Worm (Caenorhabditis elegans) whole organism, mixed stage, embryonic: ENCODE measurements around the gene madf-5.
A peak's percentile ranks its signal among the peaks of the same experiment; 100 is the strongest.

ENCODE experiments used
- M03D4.4 ChIP-seq: sonication (generic microtip); optimal IDR thresholded peaks from 2 replicates; lab custom pipeline; 2017; ENCODE audit warnings: mild to moderate bottlenecking, missing genetic modification characterization, missing compliant biosample characterization
- bed-3 ChIP-seq: fragments of 200-800 bp; sonication (Bioruptor generic); optimal IDR thresholded peaks from 3 replicates; lab custom pipeline; 2018; ENCODE audit warnings: mild to moderate bottlenecking, missing genetic modification characterization, moderate library complexity, missing compliant biosample characterization
- blmp-1 ChIP-seq: fragments of 150-350 bp; optimal IDR thresholded peaks from 2 replicates; lab custom pipeline; 2014; ENCODE audit warnings: missing biosample characterization, missing genetic modification characterization
- ceh-39 ChIP-seq: fragments of 150-350 bp; optimal IDR thresholded peaks from 2 replicates; lab custom pipeline; 2014; ENCODE audit warnings: missing biosample characterization, missing genetic modification characterization
- ceh-43 ChIP-seq: fragments of 200-800 bp; sonication (Bioruptor generic); optimal IDR thresholded peaks from 2 replicates; lab custom pipeline; 2018; ENCODE audit warnings: mild to moderate bottlenecking, missing genetic modification characterization, moderate library complexity, missing compliant biosample characterization
- ceh-83 ChIP-seq: fragments of 200-800 bp; sonication (Bioruptor generic); optimal IDR thresholded peaks from 2 replicates; lab custom pipeline; 2018; ENCODE audit warnings: mild to moderate bottlenecking, missing genetic modification characterization, missing compliant biosample characterization
- ces-1 ChIP-seq: fragments of 150-350 bp; optimal IDR thresholded peaks from 2 replicates; lab custom pipeline; 2014; ENCODE audit warnings: missing biosample characterization, missing genetic modification reagents, missing genetic modification characterization
- cnd-1 ChIP-seq: fragments of 200-800 bp; sonication (Bioruptor generic); optimal IDR thresholded peaks from 2 replicates; lab custom pipeline; 2018; ENCODE audit warnings: mild to moderate bottlenecking, missing genetic modification characterization, missing compliant biosample characterization
- drap-1 ChIP-seq: fragments of 200-800 bp; sonication (Bioruptor generic); optimal IDR thresholded peaks from 3 replicates; lab custom pipeline; 2018; ENCODE audit warnings: mild to moderate bottlenecking, missing genetic modification characterization, missing compliant biosample characterization
- elt-1 ChIP-seq: sonication (generic microtip); optimal IDR thresholded peaks from 2 replicates; lab custom pipeline; 2017; ENCODE audit warnings: missing genetic modification characterization, mild to moderate bottlenecking, missing compliant biosample characterization, antibody characterized with exemption, moderate library complexity, borderline replicate concordance; ENCODE audit not compliant: insufficient read depth
- flh-1 ChIP-seq: fragments of 200-800 bp; sonication (Bioruptor generic); optimal IDR thresholded peaks from 2 replicates; lab custom pipeline; 2018; ENCODE audit warnings: mild to moderate bottlenecking, missing genetic modification characterization, moderate library complexity, missing compliant biosample characterization
- ham-2 ChIP-seq: fragments of 200-800 bp; sonication (Bioruptor generic); optimal IDR thresholded peaks from 2 replicates; lab custom pipeline; 2018; ENCODE audit warnings: mild to moderate bottlenecking, missing genetic modification characterization, missing compliant biosample characterization
- lin-13 ChIP-seq: fragments of 150-350 bp; optimal IDR thresholded peaks from 2 replicates; lab custom pipeline; 2014; ENCODE audit warnings: missing biosample characterization, missing genetic modification characterization
- lin-32 ChIP-seq: fragments of 200-800 bp; sonication (Bioruptor generic); optimal IDR thresholded peaks from 2 replicates; lab custom pipeline; 2018; ENCODE audit warnings: mild to moderate bottlenecking, missing genetic modification characterization, missing compliant biosample characterization
- lsy-2 ChIP-seq: fragments of 150-350 bp; optimal IDR thresholded peaks from 2 replicates; lab custom pipeline; 2014; ENCODE audit warnings: missing biosample characterization, missing genetic modification characterization
- mab-5 ChIP-seq: fragments of 150-350 bp; optimal IDR thresholded peaks from 2 replicates; lab custom pipeline; 2014; ENCODE audit warnings: missing biosample characterization, missing genetic modification characterization
- mep-1 ChIP-seq: fragments of 150-350 bp; optimal IDR thresholded peaks from 2 replicates; lab custom pipeline; 2017; ENCODE audit warnings: missing biosample characterization, missing genetic modification reagents, missing genetic modification characterization, inconsistent platforms
- mls-2 ChIP-seq: sonication (generic microtip); optimal IDR thresholded peaks from 2 replicates; lab custom pipeline; 2016; ENCODE audit warnings: mild to moderate bottlenecking, missing genetic modification characterization, moderate library complexity, missing compliant biosample characterization
- nhr-12 ChIP-seq: fragments of 150-350 bp; optimal IDR thresholded peaks from 2 replicates; lab custom pipeline; 2014; ENCODE audit warnings: missing biosample characterization, missing genetic modification characterization
- nhr-2 ChIP-seq: fragments of 150-350 bp; optimal IDR thresholded peaks from 2 replicates; lab custom pipeline; 2014; ENCODE audit warnings: missing biosample characterization, missing genetic modification characterization
- nhr-28 ChIP-seq: fragments of 150-350 bp; optimal IDR thresholded peaks from 2 replicates; lab custom pipeline; 2014; ENCODE audit warnings: missing biosample characterization, missing genetic modification characterization
- nhr-76 ChIP-seq: sonication (generic microtip); optimal IDR thresholded peaks from 2 replicates; lab custom pipeline; 2017; ENCODE audit warnings: missing biosample characterization, missing genetic modification characterization
- pha-4 ChIP-seq: fragments of 150-350 bp; optimal IDR thresholded peaks from 2 replicates; lab custom pipeline; 2018; ENCODE audit warnings: missing biosample characterization, missing genetic modification reagents, missing genetic modification characterization
- sem-2 ChIP-seq: fragments of 200-800 bp; sonication (Bioruptor generic); optimal IDR thresholded peaks from 2 replicates; lab custom pipeline; 2018; ENCODE audit warnings: mild to moderate bottlenecking, missing genetic modification characterization, missing compliant biosample characterization
- sptf-1 ChIP-seq: sonication (generic microtip); optimal IDR thresholded peaks from 2 replicates; lab custom pipeline; 2017; ENCODE audit warnings: mild to moderate bottlenecking, missing genetic modification characterization, moderate library complexity, missing compliant biosample characterization
- tbx-8 ChIP-seq: fragments of 200-800 bp; sonication (Bioruptor generic); optimal IDR thresholded peaks from 2 replicates; lab custom pipeline; 2018; ENCODE audit warnings: mild to moderate bottlenecking, missing genetic modification characterization, moderate library complexity, missing compliant biosample characterization
- unc-120 ChIP-seq: sonication (generic microtip); optimal IDR thresholded peaks from 2 replicates; lab custom pipeline; 2017; ENCODE audit warnings: missing genetic modification characterization, missing compliant biosample characterization; ENCODE audit not compliant: poor library complexity, severe bottlenecking
- unc-62 ChIP-seq: fragments of 150-350 bp; optimal IDR thresholded peaks from 2 replicates; lab custom pipeline; 2014; ENCODE audit warnings: missing biosample characterization, missing genetic modification reagents, missing genetic modification characterization
- ztf-11 ChIP-seq: fragments of 150-350 bp; optimal IDR thresholded peaks from 2 replicates; lab custom pipeline; 2014; ENCODE audit warnings: missing biosample characterization, missing genetic modification characterization

Gene madf-5

DNA sequence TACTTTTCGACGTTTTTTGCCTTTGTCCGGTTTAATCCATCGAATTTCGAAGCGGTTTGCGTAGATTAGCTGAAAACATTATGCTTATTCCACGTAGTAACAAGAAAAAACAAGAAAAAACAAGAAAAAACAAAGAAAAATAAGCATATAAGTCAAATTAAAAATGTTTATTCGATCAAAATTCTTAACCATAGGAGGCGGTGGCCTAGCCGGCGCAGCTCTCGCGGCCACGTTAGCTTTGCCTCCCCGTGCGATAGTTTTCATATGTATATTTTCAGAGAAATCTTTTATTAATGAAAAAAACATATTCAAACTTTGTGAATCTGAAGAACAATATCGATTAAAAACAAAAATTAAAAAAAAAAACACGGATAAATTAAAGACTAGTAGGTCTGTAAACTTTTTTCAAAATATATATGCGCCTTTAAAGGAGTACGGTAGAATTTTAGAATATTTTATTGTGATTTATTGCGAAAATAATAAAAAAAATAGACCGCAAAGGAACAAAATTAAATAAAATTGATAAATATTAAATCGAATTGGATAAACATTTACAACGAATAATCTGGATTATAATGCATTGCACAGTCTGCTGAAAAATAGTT is 9.5 kb upstream of the madf-5 start:
- peak; percentile 85 for TF ChIP-seq lsy-2 (tag; lab: Kevin White, UChicago)

DNA sequence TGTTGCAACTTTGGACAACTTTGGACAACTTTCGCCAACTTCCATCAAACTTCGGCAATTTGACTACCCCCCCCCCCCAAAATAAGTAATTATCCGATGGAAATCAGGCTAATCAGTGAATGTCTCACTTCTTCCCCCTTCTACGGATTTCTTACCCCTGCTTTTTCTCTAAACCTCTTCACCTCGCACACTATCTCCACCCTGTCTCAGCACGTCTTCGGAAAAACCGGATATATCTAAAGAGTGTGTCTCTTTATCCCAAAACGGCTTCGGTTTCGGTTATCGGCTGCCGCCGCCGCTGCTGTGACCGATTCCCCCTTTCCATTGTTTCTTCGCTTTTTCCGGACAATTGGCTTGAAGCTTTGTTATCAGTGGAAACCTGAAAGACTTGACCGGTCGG is 5.6 kb upstream of the madf-5 start:
- peak; percentile 55 for TF ChIP-seq ham-2 (GFP tag; lab: Kevin White, UChicago)
- no peak for TF ChIP-seq nhr-12 (tag; lab: Kevin White, UChicago)

DNA sequence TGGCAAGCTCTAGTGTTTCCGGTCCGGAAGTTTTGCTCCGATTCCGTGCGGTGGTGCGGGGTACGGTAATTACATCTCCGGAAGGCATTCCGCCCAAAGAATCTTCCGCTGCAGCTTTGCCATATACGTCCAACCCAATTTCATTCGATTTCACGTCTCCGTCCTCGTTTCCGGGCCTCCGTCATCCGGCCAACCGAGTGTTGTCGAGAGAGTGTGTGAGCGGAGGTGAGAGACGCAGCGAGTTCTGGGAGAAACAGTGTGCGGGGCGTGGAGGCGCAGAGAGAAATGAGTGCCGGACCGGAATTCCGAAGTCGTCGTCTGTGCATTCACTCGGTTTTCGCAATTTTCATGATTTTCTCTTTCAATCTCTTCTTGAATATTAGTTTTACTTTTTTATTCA is 4.1 kb upstream of the madf-5 start:
- no peak for TF ChIP-seq nhr-2
- TF ChIP-seq ztf-11 (tag; lab: Kevin White, UChicago), result no peak
- no peak for TF ChIP-seq flh-1 (GFP tag; lab: Kevin White, UChicago)
- no peak for TF ChIP-seq sptf-1 (tag; lab: Kevin White, UChicago)
- TF ChIP-seq elt-1, result no peak
- no peak for TF ChIP-seq tbx-8 (GFP tag; lab: Kevin White, UChicago)
- TF ChIP-seq nhr-28 (tag; lab: Kevin White, UChicago), result no peak
- no peak for TF ChIP-seq ham-2 (GFP tag; lab: Kevin White, UChicago)
- no peak for TF ChIP-seq mls-2 (tag; lab: Kevin White, UChicago)
- TF ChIP-seq bed-3 (GFP tag; lab: Kevin White, UChicago), result no peak
- peak; percentile 10 for TF ChIP-seq lsy-2 (tag; lab: Kevin White, UChicago)
- TF ChIP-seq drap-1 (GFP tag; lab: Kevin White, UChicago), result no peak
- TF ChIP-seq M03D4.4 (tag; lab: Kevin White, UChicago), result no peak
- no peak for TF ChIP-seq nhr-12 (tag; lab: Kevin White, UChicago)
- no peak for TF ChIP-seq sem-2 (GFP tag; lab: Kevin White, UChicago)
- no peak for TF ChIP-seq lin-32 (GFP tag; lab: Kevin White, UChicago)
- no peak for TF ChIP-seq unc-120 (tag; lab: Kevin White, UChicago)
- no peak for TF ChIP-seq cnd-1 (tag; lab: Kevin White, UChicago)
- no peak for TF ChIP-seq mab-5
- no peak for TF ChIP-seq ceh-39 (tag; lab: Kevin White, UChicago)
- peak; percentile 18 for TF ChIP-seq ceh-83 (GFP tag; lab: Kevin White, UChicago)
- no peak for TF ChIP-seq unc-62 (GFP tag; lab: Kevin White, UChicago)
- TF ChIP-seq ceh-43 (GFP tag; lab: Kevin White, UChicago), result no peak
- TF ChIP-seq lin-13, result no peak
- TF ChIP-seq pha-4, result no peak
- TF ChIP-seq ces-1 (GFP tag; lab: Kevin White, UChicago), result peak; percentile 81
- TF ChIP-seq nhr-76 (tag; lab: Kevin White, UChicago), result no peak

- no peak for TF ChIP-seq unc-120 (tag; lab: Kevin White, UChicago)
These were observed 2.8 kb upstream of the madf-5 start for ce11 chrII:14570541-14571160.

ce11 chrII:14574790-14575189 is 1.4 kb downstream of the madf-5 start:
- TF ChIP-seq ceh-83 (GFP tag; lab: Kevin White, UChicago) (no peak), M03D4.4 (tag; lab: Kevin White, UChicago) (no peak), sem-2 (GFP tag; lab: Kevin White, UChicago) (no peak), ceh-43 (GFP tag; lab: Kevin White, UChicago) (no peak), lin-32 (GFP tag; lab: Kevin White, UChicago) (no peak), mep-1 (tag; lab: Kevin White, UChicago) (no peak), blmp-1 (tag; lab: Kevin White, UChicago) (no peak), cnd-1 (tag; lab: Kevin White, UChicago) (no peak)
